Worm (Caenorhabditis elegans) whole organism, L2 larva: ENCODE results near the gene K08C7.6.

Source experiments
- ZK546.5 ChIP-seq: sonication (generic microtip); optimal IDR thresholded peaks from 2 replicates; lab custom pipeline; 2017; ENCODE audit warnings: missing biosample characterization, missing genetic modification characterization
- ama-1 ChIP-seq: fragments of 150-350 bp; optimal IDR thresholded peaks from 2 replicates; lab custom pipeline; 2018; ENCODE audit warnings: inconsistent platforms
- egl-27 ChIP-seq: sonication (generic microtip); optimal IDR thresholded peaks from 3 replicates; lab custom pipeline; 2017; ENCODE audit warnings: missing biosample characterization, missing genetic modification reagents, missing genetic modification characterization
- elt-3 ChIP-seq: sonication (generic microtip); optimal IDR thresholded peaks from 2 replicates; lab custom pipeline; 2017; ENCODE audit warnings: missing biosample characterization, missing genetic modification characterization
- mdl-1 ChIP-seq, 2 experiments: fragments of 150-350 bp in 1 of 2; sonication (generic microtip) in 1 of 2; optimal IDR thresholded peaks; 2 replicates each; lab custom pipeline; 2017; ENCODE audit warnings: missing biosample characterization in 2 of 2, missing genetic modification characterization in 2 of 2
- nhr-11 ChIP-seq: fragments of 150-350 bp; optimal IDR thresholded peaks from 2 replicates; lab custom pipeline; 2014; ENCODE audit warnings: missing biosample characterization, missing genetic modification characterization
- nhr-237 ChIP-seq: fragments of 150-350 bp; optimal IDR thresholded peaks from 2 replicates; lab custom pipeline; 2014; ENCODE audit warnings: missing biosample characterization, missing genetic modification characterization
- skn-1 ChIP-seq: sonication (generic microtip); optimal IDR thresholded peaks from 2 replicates; lab custom pipeline; 2017; ENCODE audit warnings: missing biosample characterization, missing genetic modification characterization
- unc-39 ChIP-seq: fragments of 150-350 bp; optimal IDR thresholded peaks from 2 replicates; lab custom pipeline; 2014; ENCODE audit warnings: missing biosample characterization, missing genetic modification characterization
- unc-62 ChIP-seq: fragments of 150-350 bp; optimal IDR thresholded peaks from 2 replicates; lab custom pipeline; 2014; ENCODE audit warnings: missing biosample characterization, missing genetic modification reagents, missing genetic modification characterization

DNA sequence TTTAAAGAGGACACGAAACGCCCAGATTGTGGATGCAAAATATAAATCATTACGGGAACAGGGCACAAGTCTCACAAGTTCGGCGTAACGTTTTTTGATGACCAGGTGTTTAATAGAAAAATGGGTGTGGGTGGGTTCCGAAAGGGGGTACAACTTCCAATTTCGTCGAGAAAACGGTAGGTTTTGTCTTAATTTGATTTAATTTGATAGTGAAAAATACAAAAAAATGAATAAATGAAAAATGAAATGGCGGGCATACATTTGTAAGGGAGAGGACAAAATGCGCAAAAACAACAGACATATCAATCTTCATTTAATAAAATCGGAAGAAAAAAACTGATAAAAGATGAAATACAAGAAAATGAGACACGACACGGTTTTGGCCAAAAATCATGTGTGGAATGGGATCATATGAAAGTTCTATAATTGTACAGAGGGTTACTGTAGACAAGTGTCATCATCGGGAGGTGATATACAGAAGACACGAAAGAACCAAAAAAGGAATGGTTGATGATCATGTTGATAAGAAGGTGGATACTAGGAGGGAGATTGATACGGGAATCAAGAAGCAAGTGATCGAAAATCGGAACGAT lies 16.3 kb upstream of the K08C7.6 start:
- no peak for TF ChIP-seq nhr-237 (tag; lab: Kevin White, UChicago)
- no peak for TF ChIP-seq egl-27 (tag; lab: Kevin White, UChicago)
- no peak for TF ChIP-seq skn-1
- no peak for TF ChIP-seq unc-39
- no peak for TF ChIP-seq unc-62 (GFP tag; lab: Kevin White, UChicago)
- TF ChIP-seq nhr-11 (tag; lab: Kevin White, UChicago), result no peak
- no peak for TF ChIP-seq elt-3 (tag; lab: Kevin White, UChicago)
- TF ChIP-seq mdl-1 (tag; optimal IDR thresholded peaks at IDR 0.05; lab: Kevin White, UChicago), result no peak
- TF ChIP-seq ZK546.5 (tag; lab: Kevin White, UChicago), result no peak
- TF ChIP-seq ama-1 (lab: Kevin White, UChicago), result no peak
